Worm (Caenorhabditis elegans) whole organism, mixed stage, embryonic: Measurements from ENCODE around the gene ceh-87.
"Not testable (repeated sequence)": the region's sequence is repeated elsewhere in the genome, so short reads cannot be mapped to it uniquely, and the experiment has no call there.

Experiments
- M03D4.4 ChIP-seq: sonication (generic microtip); optimal IDR thresholded peaks from 2 replicates; lab custom pipeline; 2017; ENCODE audit warnings: mild to moderate bottlenecking, missing genetic modification characterization, missing compliant biosample characterization
- bed-3 ChIP-seq: fragments of 200-800 bp; sonication (Bioruptor generic); optimal IDR thresholded peaks from 3 replicates; lab custom pipeline; 2018; ENCODE audit warnings: mild to moderate bottlenecking, missing genetic modification characterization, moderate library complexity, missing compliant biosample characterization
- ceh-39 ChIP-seq: fragments of 150-350 bp; optimal IDR thresholded peaks from 2 replicates; lab custom pipeline; 2014; ENCODE audit warnings: missing biosample characterization, missing genetic modification characterization
- ceh-43 ChIP-seq: fragments of 200-800 bp; sonication (Bioruptor generic); optimal IDR thresholded peaks from 2 replicates; lab custom pipeline; 2018; ENCODE audit warnings: mild to moderate bottlenecking, missing genetic modification characterization, moderate library complexity, missing compliant biosample characterization
- cnd-1 ChIP-seq: fragments of 200-800 bp; sonication (Bioruptor generic); optimal IDR thresholded peaks from 2 replicates; lab custom pipeline; 2018; ENCODE audit warnings: mild to moderate bottlenecking, missing genetic modification characterization, missing compliant biosample characterization
- drap-1 ChIP-seq: fragments of 200-800 bp; sonication (Bioruptor generic); optimal IDR thresholded peaks from 3 replicates; lab custom pipeline; 2018; ENCODE audit warnings: mild to moderate bottlenecking, missing genetic modification characterization, missing compliant biosample characterization
- elt-3 ChIP-seq: fragments of 150-350 bp; optimal IDR thresholded peaks from 2 replicates; lab custom pipeline; 2014; ENCODE audit warnings: missing biosample characterization, missing genetic modification characterization
- flh-1 ChIP-seq: fragments of 200-800 bp; sonication (Bioruptor generic); optimal IDR thresholded peaks from 2 replicates; lab custom pipeline; 2018; ENCODE audit warnings: mild to moderate bottlenecking, missing genetic modification characterization, moderate library complexity, missing compliant biosample characterization
- ham-2 ChIP-seq: fragments of 200-800 bp; sonication (Bioruptor generic); optimal IDR thresholded peaks from 2 replicates; lab custom pipeline; 2018; ENCODE audit warnings: mild to moderate bottlenecking, missing genetic modification characterization, missing compliant biosample characterization
- hlh-1 ChIP-seq: fragments of 150-350 bp; optimal IDR thresholded peaks from 2 replicates; lab custom pipeline; 2014; ENCODE audit warnings: missing biosample characterization, missing genetic modification reagents, missing genetic modification characterization
- lin-13 ChIP-seq: fragments of 150-350 bp; optimal IDR thresholded peaks from 2 replicates; lab custom pipeline; 2014; ENCODE audit warnings: missing biosample characterization, missing genetic modification characterization
- lin-32 ChIP-seq: fragments of 200-800 bp; sonication (Bioruptor generic); optimal IDR thresholded peaks from 2 replicates; lab custom pipeline; 2018; ENCODE audit warnings: mild to moderate bottlenecking, missing genetic modification characterization, missing compliant biosample characterization
- lsy-2 ChIP-seq: fragments of 150-350 bp; optimal IDR thresholded peaks from 2 replicates; lab custom pipeline; 2014; ENCODE audit warnings: missing biosample characterization, missing genetic modification characterization
- mep-1 ChIP-seq: fragments of 150-350 bp; optimal IDR thresholded peaks from 2 replicates; lab custom pipeline; 2017; ENCODE audit warnings: missing biosample characterization, missing genetic modification reagents, missing genetic modification characterization, inconsistent platforms
- nhr-12 ChIP-seq: fragments of 150-350 bp; optimal IDR thresholded peaks from 2 replicates; lab custom pipeline; 2014; ENCODE audit warnings: missing biosample characterization, missing genetic modification characterization
- nhr-2 ChIP-seq: fragments of 150-350 bp; optimal IDR thresholded peaks from 2 replicates; lab custom pipeline; 2014; ENCODE audit warnings: missing biosample characterization, missing genetic modification characterization
- nhr-237 ChIP-seq: fragments of 150-350 bp; optimal IDR thresholded peaks from 2 replicates; lab custom pipeline; 2014; ENCODE audit warnings: missing biosample characterization, missing genetic modification characterization
- pha-4 ChIP-seq: fragments of 150-350 bp; optimal IDR thresholded peaks from 2 replicates; lab custom pipeline; 2018; ENCODE audit warnings: missing biosample characterization, missing genetic modification reagents, missing genetic modification characterization
- sem-2 ChIP-seq: fragments of 200-800 bp; sonication (Bioruptor generic); optimal IDR thresholded peaks from 2 replicates; lab custom pipeline; 2018; ENCODE audit warnings: mild to moderate bottlenecking, missing genetic modification characterization, missing compliant biosample characterization
- snpc-4 ChIP-seq: fragments of 150-350 bp; optimal IDR thresholded peaks from 2 replicates; lab custom pipeline; 2014; ENCODE audit warnings: missing biosample characterization, missing genetic modification characterization
- sptf-1 ChIP-seq: sonication (generic microtip); optimal IDR thresholded peaks from 2 replicates; lab custom pipeline; 2017; ENCODE audit warnings: mild to moderate bottlenecking, missing genetic modification characterization, moderate library complexity, missing compliant biosample characterization
- tbx-8 ChIP-seq: fragments of 200-800 bp; sonication (Bioruptor generic); optimal IDR thresholded peaks from 2 replicates; lab custom pipeline; 2018; ENCODE audit warnings: mild to moderate bottlenecking, missing genetic modification characterization, moderate library complexity, missing compliant biosample characterization
- unc-62 ChIP-seq: fragments of 150-350 bp; optimal IDR thresholded peaks from 2 replicates; lab custom pipeline; 2014; ENCODE audit warnings: missing biosample characterization, missing genetic modification reagents, missing genetic modification characterization
- zip-8 ChIP-seq: fragments of 150-350 bp; optimal IDR thresholded peaks from 2 replicates; lab custom pipeline; 2014; ENCODE audit warnings: missing biosample characterization, missing genetic modification characterization
- ztf-11 ChIP-seq: fragments of 150-350 bp; optimal IDR thresholded peaks from 2 replicates; lab custom pipeline; 2014; ENCODE audit warnings: missing biosample characterization, missing genetic modification characterization

ceh-87 gene

DNA sequence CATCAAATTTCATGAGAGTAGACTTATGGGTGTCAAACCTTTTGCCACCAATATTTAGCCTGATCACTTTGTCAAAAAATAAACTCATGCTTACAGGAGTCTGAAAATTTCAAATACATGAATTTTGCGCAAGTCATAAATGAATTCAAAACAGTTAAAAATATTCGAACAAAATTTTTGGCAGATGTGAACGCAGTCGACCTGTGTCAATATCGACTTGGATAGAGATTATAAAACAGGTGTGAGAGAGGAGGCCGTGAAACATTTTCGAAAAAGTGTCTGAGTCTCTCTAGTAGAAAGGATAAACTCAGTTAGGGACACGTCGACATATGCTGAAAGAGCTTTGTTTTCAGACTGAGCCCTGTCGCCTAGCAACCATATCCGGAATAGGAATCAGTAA, 37.4 kb downstream of the ceh-87 start, which contains the start of gene F22E5.12:
TSS of gene F22E5.12 (minus strand) at position 101 of the 400 bp plus-strand sequence.
- TF ChIP-seq hlh-1 (tag; lab: Kevin White, UChicago); nhr-237 (tag; lab: Kevin White, UChicago); sem-2 (GFP tag; lab: Kevin White, UChicago): not testable (repeated sequence)

DNA sequence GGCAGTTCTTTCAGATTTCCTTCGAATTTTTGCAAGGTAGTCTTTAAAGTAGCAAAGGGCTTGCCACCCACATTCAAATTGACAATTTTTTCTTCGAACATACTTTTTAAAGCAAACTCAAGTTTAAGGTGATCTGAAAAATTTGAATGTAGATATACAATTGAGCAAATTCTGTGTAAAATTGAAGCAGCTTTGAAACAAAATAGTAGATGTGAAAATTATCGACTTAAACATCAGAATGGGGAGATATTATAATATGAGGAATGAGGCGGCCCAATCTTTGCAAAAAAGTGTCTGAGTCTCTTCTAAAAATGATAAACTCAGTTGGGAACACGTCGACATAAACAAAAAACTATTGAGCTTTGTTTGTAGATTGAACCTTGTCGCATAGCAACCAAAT, 39.6 kb downstream of the ceh-87 start, which contains the start of gene F22E5.11:
TSS of gene F22E5.11 (minus strand) at position 101 of the 400 bp plus-strand sequence.
- TF ChIP-seq lsy-2 (tag; lab: Kevin White, UChicago) (no peak), ceh-43 (no peak), lin-13 (tag; lab: Kevin White, UChicago) (no peak), lin-32 (no peak), zip-8 (tag; lab: Kevin White, UChicago) (no peak)

DNA sequence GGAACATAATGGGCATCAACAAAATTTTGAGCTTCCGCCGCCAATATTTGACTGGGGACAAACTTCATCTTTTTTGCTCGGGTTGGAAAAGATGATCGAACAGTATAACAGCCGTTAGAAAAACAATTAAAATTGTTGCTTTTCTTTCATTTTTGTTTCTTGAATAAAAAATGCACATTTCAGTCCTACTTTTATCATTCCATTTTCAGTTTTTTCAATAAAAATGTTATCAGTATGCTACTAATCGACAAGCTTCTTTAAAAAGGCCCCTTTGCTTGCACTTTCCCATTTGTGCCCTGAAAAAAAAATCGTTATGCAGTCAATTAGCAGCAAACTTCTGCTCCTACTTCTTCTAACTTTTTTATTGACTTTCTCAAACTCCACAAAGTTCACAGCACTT, 42.3 kb downstream of the ceh-87 start, which contains the start of gene F22E5.7:
TSS of gene F22E5.7 (plus strand) at position 301 of the 400 bp plus-strand sequence.
- TF ChIP-seq sptf-1: no peak
- TF ChIP-seq ham-2 (GFP tag; lab: Kevin White, UChicago): no peak
- no peak for TF ChIP-seq lsy-2 (tag; lab: Kevin White, UChicago)
- TF ChIP-seq nhr-2 (tag; lab: Kevin White, UChicago): no peak
- no peak for TF ChIP-seq nhr-237 (tag; lab: Kevin White, UChicago)
- TF ChIP-seq ceh-39: no peak
- TF ChIP-seq ceh-43: no peak
- TF ChIP-seq tbx-8 (GFP tag; lab: Kevin White, UChicago): no peak
- TF ChIP-seq hlh-1 (tag; lab: Kevin White, UChicago): no peak
- no peak for TF ChIP-seq sem-2 (GFP tag; lab: Kevin White, UChicago)
- TF ChIP-seq bed-3 (GFP tag; lab: Kevin White, UChicago): no peak
- TF ChIP-seq lin-32: no peak
- no peak for TF ChIP-seq drap-1 (GFP tag; lab: Kevin White, UChicago)

DNA sequence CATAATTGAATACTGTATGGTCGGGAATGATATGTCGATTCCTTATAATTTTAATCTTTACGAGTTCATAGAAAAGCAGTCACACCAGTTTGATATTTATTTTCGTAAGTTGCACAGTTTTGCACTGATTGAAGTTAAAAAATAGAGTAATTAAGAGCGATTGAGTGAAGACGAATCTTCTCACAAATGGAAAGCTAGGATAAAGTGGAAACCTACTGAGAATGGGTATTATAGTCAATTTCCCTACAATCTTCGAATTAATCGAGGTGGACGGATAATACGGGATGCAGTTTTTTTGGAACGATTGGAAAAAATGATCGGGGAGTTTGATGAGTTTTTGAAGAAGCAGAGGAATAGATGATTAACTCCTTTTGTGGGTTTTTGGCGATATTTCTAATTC, 43.1 kb downstream of the ceh-87 start, which contains the start of gene F22E5.23:
TSS of gene F22E5.23 (plus strand) at position 301 of the 400 bp plus-strand sequence.
- no peak for TF ChIP-seq nhr-12 (tag; lab: Kevin White, UChicago)

DNA sequence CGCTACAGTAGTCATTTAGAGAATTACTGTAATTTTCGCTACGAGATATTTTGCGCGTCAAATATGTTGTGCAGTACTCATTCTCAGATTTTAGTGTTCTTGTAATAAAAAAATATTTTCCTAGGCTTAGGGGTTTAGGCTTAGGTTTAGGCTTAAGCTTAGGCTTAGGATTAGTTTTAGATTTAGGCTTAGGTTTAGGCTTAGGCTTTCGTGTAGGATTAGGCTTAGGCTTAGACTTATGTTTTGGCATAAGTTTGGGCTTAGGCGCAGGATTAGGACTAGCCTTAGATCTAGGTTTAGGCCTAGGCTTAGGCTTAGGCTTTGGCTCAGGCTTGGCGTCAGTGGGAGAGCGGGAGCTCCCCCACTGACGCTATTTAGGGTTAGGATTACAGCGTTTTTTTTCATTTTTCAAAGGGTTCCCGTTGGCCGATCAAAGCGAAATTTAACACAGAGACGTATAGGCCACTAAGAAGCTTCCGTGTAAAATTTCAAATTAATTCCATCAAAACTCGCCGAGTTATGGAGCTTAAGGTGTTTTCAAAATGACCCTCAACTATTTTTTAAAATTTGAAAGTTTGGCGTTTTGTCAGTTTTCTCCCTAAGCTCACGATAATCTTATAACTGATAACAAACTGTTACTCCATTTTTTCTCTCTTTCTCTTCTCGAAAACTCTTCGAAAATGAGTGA, 44.6 kb downstream of the ceh-87 start, which contains the start of gene F22E5.8:
TSS of gene F22E5.8 (plus strand) at position 638 of the 688 bp plus-strand sequence.
- TF ChIP-seq nhr-2 (tag; lab: Kevin White, UChicago); unc-62 (GFP tag; lab: Kevin White, UChicago); lsy-2 (tag; lab: Kevin White, UChicago): not testable (repeated sequence)

DNA sequence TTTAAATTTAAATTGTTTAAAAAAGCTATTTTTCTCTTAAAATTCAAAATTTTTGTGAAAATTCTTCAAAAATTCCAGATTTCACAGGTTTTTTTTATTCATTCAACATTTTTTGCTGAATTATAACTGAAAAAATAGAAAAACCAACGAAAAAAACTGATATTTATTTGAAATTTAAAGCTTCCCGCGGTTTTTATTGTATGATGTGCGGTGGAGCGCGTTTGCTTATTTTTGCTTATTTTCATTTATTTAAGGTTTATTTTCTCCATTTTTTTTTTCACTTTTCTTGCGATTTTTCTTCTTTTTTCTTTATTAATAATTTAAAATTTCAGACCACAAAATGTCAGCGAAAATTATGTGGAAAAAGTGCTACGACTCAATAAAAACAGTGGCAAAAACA, 46.0 kb downstream of the ceh-87 start, which contains the start of gene F22E5.9:
TSS of gene F22E5.9 (plus strand) at position 327 of the 400 bp plus-strand sequence.
- TF ChIP-seq nhr-237 (tag; lab: Kevin White, UChicago): no peak
- no peak for TF ChIP-seq cnd-1 (tag; lab: Kevin White, UChicago)
- TF ChIP-seq elt-3: no peak

DNA sequence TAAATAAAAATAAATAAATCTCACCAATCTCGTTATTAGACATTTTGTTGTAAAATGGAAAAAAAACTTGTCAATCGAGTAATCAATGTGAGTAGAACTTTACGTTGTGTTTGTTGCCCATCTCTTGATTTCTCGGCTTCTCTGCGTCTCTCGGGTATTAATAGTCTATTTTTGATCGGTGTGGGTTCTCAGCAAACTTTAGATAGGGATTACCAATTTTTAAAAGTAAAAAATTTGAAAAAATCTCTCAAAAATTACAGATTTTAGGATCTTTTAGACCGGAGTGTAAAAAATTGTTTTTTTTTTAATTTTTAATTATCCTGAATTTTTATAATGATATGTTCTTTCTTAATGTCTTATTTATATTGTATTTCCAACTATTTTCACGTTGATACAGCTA, 46.7 kb downstream of the ceh-87 start, which contains the start of gene F22E5.21:
TSS of gene F22E5.21 (minus strand) at position 101 of the 400 bp plus-strand sequence.
- no peak for TF ChIP-seq zip-8 (tag; lab: Kevin White, UChicago)
- no peak for TF ChIP-seq ztf-11 (tag; lab: Kevin White, UChicago)
- no peak for TF ChIP-seq flh-1 (GFP tag; lab: Kevin White, UChicago)
- TF ChIP-seq snpc-4 (tag; lab: Kevin White, UChicago): no peak
- no peak for TF ChIP-seq tbx-8 (GFP tag; lab: Kevin White, UChicago)
- TF ChIP-seq M03D4.4: no peak
- no peak for TF ChIP-seq pha-4
- no peak for TF ChIP-seq cnd-1 (tag; lab: Kevin White, UChicago)
- no peak for TF ChIP-seq mep-1
- TF ChIP-seq ham-2 (GFP tag; lab: Kevin White, UChicago): no peak
